Worm (Caenorhabditis elegans) whole organism, late embryonic: ENCODE data around the gene skr-21.

ENCODE experiments used
- F13H6.1 ChIP-seq: sonication (generic microtip); optimal IDR thresholded peaks from 2 replicates; lab custom pipeline; 2016; ENCODE audit warnings: missing genetic modification characterization, missing compliant biosample characterization
- ama-1 ChIP-seq: fragments of 150-350 bp; optimal IDR thresholded peaks from 2 replicates; lab custom pipeline; 2014
- ceh-19 ChIP-seq: fragments of 200-800 bp; sonication (Bioruptor generic); optimal IDR thresholded peaks from 2 replicates; lab custom pipeline; 2018; ENCODE audit warnings: mild to moderate bottlenecking, missing genetic modification characterization, missing compliant biosample characterization
- ceh-34 ChIP-seq: sonication (generic microtip); optimal IDR thresholded peaks from 2 replicates; lab custom pipeline; 2016; ENCODE audit warnings: mild to moderate bottlenecking, missing genetic modification characterization, missing compliant biosample characterization
- dve-1 ChIP-seq: sonication (generic microtip); optimal IDR thresholded peaks from 2 replicates; lab custom pipeline; 2017; ENCODE audit warnings: antibody characterized with exemption, mild to moderate bottlenecking, missing genetic modification characterization, missing compliant biosample characterization
- elt-2 ChIP-seq: sonication (generic microtip); optimal IDR thresholded peaks from 2 replicates; lab custom pipeline; 2016; ENCODE audit warnings: missing genetic modification reagents, missing genetic modification characterization, missing compliant biosample characterization
- eyg-1 ChIP-seq: sonication (generic microtip); optimal IDR thresholded peaks from 2 replicates; lab custom pipeline; 2016; ENCODE audit warnings: missing genotype, missing genetic modification characterization, missing compliant biosample characterization
- hlh-30 ChIP-seq: sonication (generic microtip); optimal IDR thresholded peaks from 2 replicates; lab custom pipeline; 2017; ENCODE audit warnings: antibody characterized with exemption, missing genetic modification characterization, missing compliant biosample characterization; ENCODE audit not compliant: insufficient read depth
- hlh-8 ChIP-seq: sonication (generic microtip); optimal IDR thresholded peaks from 2 replicates; lab custom pipeline; 2016; ENCODE audit warnings: missing genotype, missing genetic modification characterization, missing compliant biosample characterization
- npax-4 ChIP-seq: sonication (generic microtip); optimal IDR thresholded peaks from 2 replicates; lab custom pipeline; 2016; ENCODE audit warnings: missing genetic modification characterization, missing compliant biosample characterization
- pqm-1 ChIP-seq: sonication (generic microtip); optimal IDR thresholded peaks from 2 replicates; lab custom pipeline; 2016; ENCODE audit warnings: missing genetic modification characterization, missing compliant biosample characterization
- tbx-2 ChIP-seq: sonication (generic microtip); optimal IDR thresholded peaks from 2 replicates; lab custom pipeline; 2016; ENCODE audit warnings: missing genetic modification characterization, missing compliant biosample characterization
- ttx-3 ChIP-seq: sonication (generic microtip); optimal IDR thresholded peaks from 2 replicates; lab custom pipeline; 2016; ENCODE audit warnings: missing genetic modification reagents, missing genetic modification characterization, missing compliant biosample characterization

DNA sequence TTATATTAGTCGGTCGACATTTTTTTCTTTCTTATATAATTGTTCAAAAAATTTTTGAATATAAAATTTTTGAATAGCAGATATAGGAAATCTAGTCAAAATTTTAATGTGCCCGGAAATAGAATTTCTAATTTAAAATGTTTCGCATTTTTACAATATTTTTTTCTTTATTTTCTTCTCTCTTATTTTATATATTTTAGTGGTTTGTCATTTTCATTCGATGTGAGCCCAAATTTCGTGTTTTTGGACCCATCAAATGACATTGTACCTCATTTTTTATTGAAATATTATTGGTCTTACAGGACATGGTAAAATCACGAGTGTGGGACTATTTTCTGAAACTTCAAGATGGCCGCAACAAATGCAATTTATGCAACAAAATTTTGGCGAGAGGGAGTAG, 35.7 kb upstream of the skr-21 start, which contains the start of gene K09A11.1:
- TF ChIP-seq ceh-34 (tag; lab: Kevin White, UChicago), result no peak
- TF ChIP-seq hlh-30, result no peak
- no peak for TF ChIP-seq ceh-19 (GFP tag; lab: Kevin White, UChicago)
- TF ChIP-seq npax-4, result no peak
- no peak for TF ChIP-seq elt-2 (tag; lab: Kevin White, UChicago)
- TF ChIP-seq eyg-1, result no peak
- no peak for TF ChIP-seq ama-1 (lab: Kevin White, UChicago)
- TF ChIP-seq ttx-3 (tag; lab: Kevin White, UChicago), result no peak
- no peak for TF ChIP-seq F13H6.1
- TF ChIP-seq tbx-2, result no peak
- TF ChIP-seq hlh-8 (tag; lab: Kevin White, UChicago), result no peak
- TF ChIP-seq pqm-1, result no peak
- no peak for TF ChIP-seq dve-1 (tag; lab: Kevin White, UChicago)
